Fruit fly (Drosophila melanogaster) whole organism, embryonic: ENCODE measurements around the gene Targ2.

ENCODE experiments used
- BEAF-32 ChIP-seq: fragments of 200-800 bp; sonication (Bioruptor generic); optimal IDR thresholded peaks from 3 replicates; lab custom pipeline; 2017; ENCODE audit warnings: missing biosample characterization, missing genetic modification characterization, mild to moderate bottlenecking, moderate library complexity, missing genetic modification reagents
- Bteb2 ChIP-seq: fragments of 200-800 bp; sonication (Bioruptor generic); optimal IDR thresholded peaks from 2 replicates; lab custom pipeline; 2016; ENCODE audit warnings: missing biosample characterization, missing genetic modification characterization
- CG10267 ChIP-seq: fragments of 200-800 bp; sonication (Bioruptor generic); optimal IDR thresholded peaks from 2 replicates; lab custom pipeline; 2018; ENCODE audit warnings: missing biosample characterization, mild to moderate bottlenecking, missing genetic modification characterization, moderate library complexity
- CG11085 ChIP-seq: fragments of 200-800 bp; sonication (Bioruptor generic); IDR thresholded peaks from 2 replicates; pipeline ENCODE4 v1.3.6; 2022; ENCODE audit warnings: missing biosample characterization, missing genetic modification characterization
- CG1233 ChIP-seq: fragments of 200-800 bp; sonication (Bioruptor generic); optimal IDR thresholded peaks from 4 replicates; lab custom pipeline; 2018; ENCODE audit warnings: missing biosample characterization, mild to moderate bottlenecking, missing genetic modification characterization
- CG13424 ChIP-seq: fragments of 200-800 bp; sonication (Bioruptor generic); optimal IDR thresholded peaks from 2 replicates; lab custom pipeline; 2019; ENCODE audit warnings: missing biosample characterization, mild to moderate bottlenecking, missing genetic modification characterization, moderate library complexity
- CG14050 ChIP-seq: fragments of 200-800 bp; sonication (Bioruptor generic); IDR thresholded peaks from 3 replicates; pipeline ENCODE4 v1.3.6; 2022; ENCODE audit warnings: missing biosample characterization, missing genetic modification characterization
- CG14860 ChIP-seq: fragments of 200-800 bp; sonication (Bioruptor generic); IDR thresholded peaks from 3 replicates; pipeline ENCODE4 v1.3.6; 2022; ENCODE audit warnings: missing biosample characterization, missing genetic modification characterization; ENCODE audit not compliant: partially characterized antibody
- CG17802 ChIP-seq: fragments of 200-800 bp; sonication (Bioruptor generic); optimal IDR thresholded peaks from 2 replicates; lab custom pipeline; 2018; ENCODE audit warnings: missing biosample characterization, mild to moderate bottlenecking, missing genetic modification characterization, moderate library complexity
- CG17829 ChIP-seq: fragments of 200-800 bp; optimal IDR thresholded peaks from 2 replicates; lab custom pipeline; 2019; ENCODE audit warnings: missing biosample characterization, mild to moderate bottlenecking, missing genetic modification characterization, moderate library complexity
- CG2202 ChIP-seq: fragments of 200-800 bp; sonication (Bioruptor generic); optimal IDR thresholded peaks from 2 replicates; lab custom pipeline; 2018; ENCODE audit warnings: missing biosample characterization, mild to moderate bottlenecking, missing genetic modification characterization
- CG30431 ChIP-seq: fragments of 200-800 bp; sonication (Bioruptor generic); optimal IDR thresholded peaks from 2 replicates; lab custom pipeline; 2017; ENCODE audit warnings: missing biosample characterization, missing genetic modification characterization
- CG32532 ChIP-seq: fragments of 200-800 bp; sonication (Bioruptor generic); IDR thresholded peaks from 2 replicates; pipeline ENCODE4 v1.3.6; 2022; ENCODE audit warnings: missing biosample characterization, missing genetic modification characterization
- CG4328 ChIP-seq: fragments of 200-800 bp; sonication (Bioruptor generic); optimal IDR thresholded peaks from 3 replicates; lab custom pipeline; 2017; ENCODE audit warnings: missing biosample characterization, missing genetic modification reagents, missing genetic modification characterization
- CG4404 ChIP-seq: fragments of 200-800 bp; sonication (Bioruptor generic); IDR thresholded peaks from 2 replicates; pipeline ENCODE4 v1.3.6; 2022; ENCODE audit warnings: missing biosample characterization, missing genetic modification characterization
- CG7357 ChIP-seq: fragments of 200-800 bp; sonication (Bioruptor generic); IDR thresholded peaks from 3 replicates; pipeline ENCODE4 v1.3.6; 2022; ENCODE audit warnings: missing biosample characterization, missing genetic modification characterization
- CG7786 ChIP-seq: fragments of 200-800 bp; sonication (Bioruptor generic); optimal IDR thresholded peaks from 2 replicates; lab custom pipeline; 2016; ENCODE audit warnings: missing biosample characterization, missing genetic modification characterization
- CG7987 ChIP-seq: fragments of 200-800 bp; sonication (Bioruptor generic); optimal IDR thresholded peaks from 2 replicates; lab custom pipeline; 2018; ENCODE audit warnings: missing biosample characterization, mild to moderate bottlenecking, missing genetic modification characterization, moderate library complexity
- CG9215 ChIP-seq: fragments of 200-800 bp; sonication (Bioruptor generic); IDR thresholded peaks from 2 replicates; pipeline ENCODE4 v1.3.6; 2022; ENCODE audit warnings: missing biosample characterization, missing genetic modification characterization
- CG9797 ChIP-seq: fragments of 200-800 bp; sonication (Bioruptor generic); optimal IDR thresholded peaks from 3 replicates; lab custom pipeline; 2018; ENCODE audit warnings: missing biosample characterization, mild to moderate bottlenecking, missing genetic modification characterization
- Camta ChIP-seq: fragments of 200-800 bp; sonication (Bioruptor generic); optimal IDR thresholded peaks from 2 replicates; lab custom pipeline; 2016; ENCODE audit warnings: missing biosample characterization, missing genetic modification characterization
- CoRest ChIP-seq: fragments of 200-800 bp; sonication (Bioruptor generic); optimal IDR thresholded peaks from 3 replicates; lab custom pipeline; 2018; ENCODE audit warnings: missing biosample characterization, mild to moderate bottlenecking, missing genetic modification characterization, moderate library complexity
- Deaf1 ChIP-seq: fragments of 200-800 bp; optimal IDR thresholded peaks from 3 replicates; lab custom pipeline; 2019; ENCODE audit warnings: missing biosample characterization, mild to moderate bottlenecking, missing genetic modification characterization, moderate library complexity
- Ets65A ChIP-seq: fragments of 200-800 bp; sonication (Bioruptor generic); peaks from one replicate; lab custom pipeline; 2016; ENCODE audit warnings: missing biosample characterization, missing genetic modification characterization
- GATAe ChIP-seq: fragments of 200-800 bp; sonication (Bioruptor generic); conservative IDR thresholded peaks from 2 replicates; pipeline ENCODE4 v1.3.6; 2022; ENCODE audit warnings: missing biosample characterization, missing genetic modification characterization
- HLH3B ChIP-seq: fragments of 200-800 bp; sonication (Bioruptor generic); IDR thresholded peaks from 2 replicates; pipeline ENCODE4 v1.3.6; 2022; ENCODE audit warnings: missing biosample characterization, missing genetic modification characterization
- Hmx ChIP-seq: fragments of 200-800 bp; sonication (Bioruptor generic); optimal IDR thresholded peaks from 2 replicates; lab custom pipeline; 2016; ENCODE audit warnings: missing biosample characterization, missing genetic modification characterization
- Hsf ChIP-seq: fragments of 200-800 bp; sonication (Bioruptor generic); optimal IDR thresholded peaks from 3 replicates; lab custom pipeline; 2016; ENCODE audit warnings: missing biosample characterization, missing genetic modification characterization
- Mrtf ChIP-seq: fragments of 200-800 bp; sonication (Bioruptor generic); IDR thresholded peaks from 3 replicates; pipeline ENCODE4 v1.3.6; 2022; ENCODE audit warnings: missing biosample characterization, missing genetic modification characterization
- NC2α ChIP-seq: fragments of 200-800 bp; sonication (Bioruptor generic); optimal IDR thresholded peaks from 2 replicates; lab custom pipeline; 2016; ENCODE audit warnings: missing biosample characterization, missing genetic modification characterization
- NK7.1 ChIP-seq: fragments of 200-800 bp; sonication (Bioruptor generic); optimal IDR thresholded peaks from 3 replicates; lab custom pipeline; 2016; ENCODE audit warnings: missing biosample characterization, missing genetic modification characterization
- NfI ChIP-seq: fragments of 200-800 bp; sonication (Bioruptor generic); optimal IDR thresholded peaks from 3 replicates; lab custom pipeline; 2018; ENCODE audit warnings: missing biosample characterization, mild to moderate bottlenecking, missing genetic modification characterization, moderate library complexity
- Oli ChIP-seq: fragments of 200-800 bp; sonication (Bioruptor generic); optimal IDR thresholded peaks from 2 replicates; lab custom pipeline; 2018; ENCODE audit warnings: missing biosample characterization, mild to moderate bottlenecking, missing genetic modification characterization, moderate library complexity
- Sox102F ChIP-seq: fragments of 200-800 bp; sonication (Bioruptor generic); optimal IDR thresholded peaks from 2 replicates; lab custom pipeline; 2018; ENCODE audit warnings: missing biosample characterization, mild to moderate bottlenecking, missing genetic modification characterization, moderate library complexity
- Taf1 ChIP-seq: fragments of 200-800 bp; sonication (Bioruptor generic); IDR thresholded peaks from 2 replicates; pipeline ENCODE4 v1.3.6; 2022; ENCODE audit warnings: missing biosample characterization, missing genetic modification characterization
- al ChIP-seq: fragments of 200-800 bp; sonication (Bioruptor generic); IDR thresholded peaks from 2 replicates; pipeline ENCODE4 v1.3.6; 2022; ENCODE audit warnings: missing biosample characterization, missing genetic modification characterization
- bcd ChIP-seq: fragments of 200-800 bp; sonication (Bioruptor generic); optimal IDR thresholded peaks from 2 replicates; lab custom pipeline; 2017; ENCODE audit warnings: missing biosample characterization, mild to moderate bottlenecking, missing genetic modification characterization
- bowl ChIP-seq: fragments of 200-800 bp; sonication (Bioruptor generic); IDR thresholded peaks from 2 replicates; pipeline ENCODE4 v1.3.6; 2022; ENCODE audit warnings: missing biosample characterization, missing genetic modification characterization
- disco-r ChIP-seq: fragments of 200-800 bp; sonication (Bioruptor generic); optimal IDR thresholded peaks from 2 replicates; lab custom pipeline; 2016; ENCODE audit warnings: missing biosample characterization, missing genetic modification characterization
- fd96Cb ChIP-seq: fragments of 200-800 bp; sonication (Bioruptor generic); optimal IDR thresholded peaks from 2 replicates; lab custom pipeline; 2018; ENCODE audit warnings: missing biosample characterization, mild to moderate bottlenecking, missing genetic modification characterization, moderate library complexity
- ind ChIP-seq: fragments of 200-800 bp; sonication (Bioruptor generic); optimal IDR thresholded peaks from 3 replicates; lab custom pipeline; 2016; ENCODE audit warnings: missing biosample characterization, missing genetic modification characterization
- inv ChIP-seq: fragments of 200-800 bp; sonication (Bioruptor generic); IDR thresholded peaks from 2 replicates; pipeline ENCODE4 v1.3.6; 2022; ENCODE audit warnings: missing biosample characterization, missing genetic modification characterization; ENCODE audit not compliant: partially characterized antibody
- jumu ChIP-seq: fragments of 200-800 bp; sonication (Bioruptor generic); optimal IDR thresholded peaks from 3 replicates; lab custom pipeline; 2016; ENCODE audit warnings: missing biosample characterization, missing genetic modification characterization
- lab ChIP-seq: fragments of 200-800 bp; sonication (Bioruptor generic); optimal IDR thresholded peaks from 3 replicates; lab custom pipeline; 2017; ENCODE audit warnings: missing biosample characterization, missing genetic modification characterization, mild to moderate bottlenecking, moderate library complexity, missing genetic modification reagents
- pan ChIP-seq, 4 experiments: fragments of >200 bp in 3 of 4; fragments of 200-800 bp in 1 of 4; sonication (Bioruptor generic) in 1 of 4; optimal IDR thresholded peaks in 3 of 4; IDR thresholded peaks in 1 of 4; 2 replicates each; pipeline versions ENCODE4 v1.3.6 to Lab custom; 2017 to 2022; ENCODE audit warnings: missing biosample characterization in 2 of 4, missing genetic modification characterization in 2 of 4, mixed read lengths in 1 of 4
- scrt ChIP-seq: fragments of 200-800 bp; sonication (Bioruptor generic); optimal IDR thresholded peaks from 2 replicates; lab custom pipeline; 2018; ENCODE audit warnings: missing biosample characterization, mild to moderate bottlenecking, missing genetic modification characterization, moderate library complexity
- shn ChIP-seq: fragments of 200-800 bp; sonication (Bioruptor generic); optimal IDR thresholded peaks from 3 replicates; lab custom pipeline; 2016; ENCODE audit warnings: missing biosample characterization, missing genetic modification characterization
- slou ChIP-seq: fragments of 200-800 bp; sonication (Bioruptor generic); optimal IDR thresholded peaks from 3 replicates; lab custom pipeline; 2016; ENCODE audit warnings: missing biosample characterization, missing genetic modification characterization
- stc ChIP-seq: fragments of 200-800 bp; sonication (Bioruptor generic); IDR thresholded peaks from 2 replicates; pipeline ENCODE4 v1.3.6; 2022; ENCODE audit warnings: missing biosample characterization, missing genetic modification characterization
- tna ChIP-seq: fragments of 200-800 bp; sonication (Bioruptor generic); IDR thresholded peaks from 2 replicates; pipeline ENCODE4 v1.3.6; 2022; ENCODE audit warnings: missing biosample characterization, missing genetic modification characterization; ENCODE audit not compliant: partially characterized antibody
- wdn ChIP-seq: fragments of 200-800 bp; sonication (Bioruptor generic); IDR thresholded peaks from 2 replicates; pipeline ENCODE4 v1.3.6; 2022; ENCODE audit warnings: missing biosample characterization, missing genetic modification characterization

The Targ2 gene

DNA sequence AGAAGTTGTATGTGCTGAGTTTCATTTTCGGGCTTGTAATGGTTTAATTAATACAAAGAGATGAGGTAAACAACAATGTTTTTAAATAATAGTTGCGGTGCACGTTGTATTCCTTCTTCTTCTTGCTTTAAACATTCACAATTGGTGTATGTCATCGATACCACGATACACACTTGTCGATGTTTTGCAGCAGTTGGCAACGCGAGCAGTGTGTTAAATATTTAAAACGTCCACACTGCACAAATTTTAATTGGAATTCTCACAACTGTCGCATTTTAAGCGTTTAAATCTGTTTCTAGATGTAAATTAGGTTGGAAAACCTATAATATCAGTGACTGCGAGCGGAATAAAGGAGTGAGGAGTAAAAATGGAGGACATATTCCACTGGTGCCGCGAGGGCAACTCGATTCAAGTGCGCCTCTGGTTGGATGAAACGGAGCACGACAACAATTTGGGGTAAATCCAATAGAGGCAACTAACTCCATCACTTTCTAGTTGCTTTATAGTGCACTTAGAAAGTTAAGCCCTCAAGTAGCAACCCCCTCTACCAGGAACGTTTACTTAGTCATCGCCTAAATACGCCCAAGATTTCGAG is 13.8 kb upstream of the Targ2 start, which contains the start of the genes Trmt112 and Ilk (continued):
- no peak for TF ChIP-seq GATAe (GFP tag; lab: Robert Waterston, UW)
- TF ChIP-seq disco-r = no peak
- TF ChIP-seq NC2α (GFP tag; lab: Kevin White, UChicago) = no peak
- peak; percentile 63 for TF ChIP-seq CG14860 (GFP tag; lab: Robert Waterston, UW)
- TF ChIP-seq CG4328 (GFP tag; lab: Kevin White, UChicago) = no peak
- no peak for TF ChIP-seq CG4404 (GFP tag; lab: Robert Waterston, UW)
- no peak for TF ChIP-seq CG11085 (GFP tag; lab: Robert Waterston, UW)
- TF ChIP-seq Hmx = no peak
- no peak for TF ChIP-seq CG1233 (GFP tag; lab: Kevin White, UChicago)
- no peak for TF ChIP-seq ind (GFP tag; lab: Kevin White, UChicago)
- TF ChIP-seq CG32532 = no peak
- TF ChIP-seq jumu = no peak
- TF ChIP-seq lab (GFP tag; lab: Kevin White, UChicago) = no peak
- no peak for TF ChIP-seq CG13424
- no peak for TF ChIP-seq slou (GFP tag; lab: Kevin White, UChicago)
- peak; percentile 32 for TF ChIP-seq CG17829 (tag; lab: Kevin White, UChicago)
- no peak for TF ChIP-seq pan (optimal IDR thresholded peaks at IDR 0.05; lab: Kevin White, UChicago)
- TF ChIP-seq pan (GFP tag; optimal IDR thresholded peaks at IDR 0.05 in 1 of 2, IDR thresholded peaks at IDR 0.05 in 1 of 2) = no peak
- no peak for TF ChIP-seq Mrtf (GFP tag; lab: Robert Waterston, UW)
- TF ChIP-seq CG9215 (GFP tag; lab: Robert Waterston, UW) = no peak
- peak; percentile 33 for TF ChIP-seq CG10267 (tag; lab: Kevin White, UChicago)
- no peak for TF ChIP-seq NK7.1 (GFP tag; lab: Kevin White, UChicago)
- peak; percentile 87 for TF ChIP-seq tna (GFP tag; lab: Robert Waterston, UW)
- TF ChIP-seq CG2202 (tag; lab: Kevin White, UChicago) = no peak
- TF ChIP-seq Hsf = no peak
- TF ChIP-seq Oli (tag; lab: Kevin White, UChicago) = no peak
- no peak for TF ChIP-seq fd96Cb (tag; lab: Kevin White, UChicago)
- no peak for TF ChIP-seq HLH3B (GFP tag; lab: Robert Waterston, UW)
- TF ChIP-seq stc (GFP tag; lab: Robert Waterston, UW) = no peak
- peak; percentile 41 for TF ChIP-seq CG17802
- TF ChIP-seq scrt (GFP tag; lab: Kevin White, UChicago) = no peak
- peak; percentile 65 for TF ChIP-seq CG7357
- TF ChIP-seq bcd = no peak
- TF ChIP-seq Sox102F (GFP tag; lab: Kevin White, UChicago) = no peak
- TF ChIP-seq CoRest (tag; lab: Kevin White, UChicago) = peak; percentile 9
- TF ChIP-seq BEAF-32 = peak; percentile 89
- TF ChIP-seq CG30431 (GFP tag; lab: Kevin White, UChicago) = no peak
- no peak for TF ChIP-seq wdn (GFP tag; lab: Robert Waterston, UW)
- TF ChIP-seq inv (GFP tag; lab: Robert Waterston, UW) = peak; percentile 81
- peak; percentile 44 for TF ChIP-seq CG7987 (GFP tag; lab: Kevin White, UChicago)
- no peak for TF ChIP-seq CG14050 (GFP tag; lab: Robert Waterston, UW)
- TF ChIP-seq Bteb2 = no peak
- no peak for TF ChIP-seq Camta
- no peak for TF ChIP-seq NfI
- TF ChIP-seq Taf1 (GFP tag; lab: Robert Waterston, UW) = no peak
- no peak for TF ChIP-seq CG7786 (GFP tag; lab: Kevin White, UChicago)
- TF ChIP-seq CG9797 (GFP tag; lab: Kevin White, UChicago) = peak; percentile 87
- TF ChIP-seq Ets65A (GFP tag; lab: Kevin White, UChicago) = no peak
- peak; percentile 9 for TF ChIP-seq shn
- TF ChIP-seq al (GFP tag; lab: Robert Waterston, UW) = no peak
- TF ChIP-seq bowl (GFP tag; lab: Robert Waterston, UW) = no peak
- no peak for TF ChIP-seq Deaf1
